Worm (Caenorhabditis elegans) whole organism, midembryonic: Measurements from ENCODE around the gene K09H11.4.

Source experiments
- cog-1 ChIP-seq: sonication (generic microtip); optimal IDR thresholded peaks from 2 replicates; lab custom pipeline; 2016; ENCODE audit warnings: missing genetic modification characterization, missing compliant biosample characterization
- ztf-29 ChIP-seq: fragments of 200-800 bp; sonication (Bioruptor generic); IDR thresholded peaks from 2 replicates; pipeline ENCODE4 v1.3.6; 2022; ENCODE audit warnings: missing genetic modification reagents, missing genetic modification characterization, missing compliant biosample characterization

DNA sequence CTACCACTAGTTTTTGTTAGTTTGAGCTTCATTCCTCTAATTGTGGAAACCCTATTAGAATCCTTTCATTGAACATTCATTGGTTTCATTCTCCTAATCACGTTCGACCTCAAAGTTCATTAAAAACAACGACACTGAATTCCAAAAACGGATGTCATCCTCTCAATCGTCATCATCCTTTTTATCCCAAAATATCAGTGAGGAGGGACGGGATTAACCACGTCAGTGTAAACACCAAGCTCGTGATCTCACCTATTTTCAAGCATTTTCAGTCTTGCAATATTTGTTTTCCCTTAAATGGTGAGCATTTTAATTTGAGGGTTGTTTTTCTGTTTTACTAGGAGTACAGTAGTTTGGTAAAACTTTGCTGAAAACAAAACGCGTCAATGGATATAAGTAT lies 21.9 kb downstream of the K09H11.4 start:
- TF ChIP-seq cog-1 (no peak), ztf-29 (no peak)
